Fruit fly (Drosophila melanogaster) whole organism, prepupa: ENCODE data around the gene sinu.

Experiments
- CG10631 ChIP-seq: fragments of 200-800 bp; sonication (Bioruptor generic); optimal IDR thresholded peaks from 2 replicates; lab custom pipeline; 2016; ENCODE audit warnings: missing biosample characterization, missing genetic modification characterization
- CG10669 ChIP-seq: fragments of 200-800 bp; sonication (Bioruptor generic); optimal IDR thresholded peaks from 3 replicates; lab custom pipeline; 2018; ENCODE audit warnings: missing biosample characterization, mild to moderate bottlenecking, missing genetic modification characterization, moderate library complexity
- CG11762 ChIP-seq: fragments of 200-800 bp; sonication (Bioruptor generic); optimal IDR thresholded peaks from 3 replicates; lab custom pipeline; 2016; ENCODE audit warnings: missing biosample characterization, missing genetic modification characterization; ENCODE audit not compliant: insufficient read depth
- CG11902 ChIP-seq: fragments of 200-800 bp; sonication (Bioruptor generic); optimal IDR thresholded peaks from 3 replicates; lab custom pipeline; 2016; ENCODE audit warnings: missing biosample characterization, missing genetic modification characterization
- CG15336 ChIP-seq: fragments of 200-800 bp; sonication (Bioruptor generic); IDR thresholded peaks from 2 replicates; pipeline ENCODE4 v1.3.6; 2022; ENCODE audit warnings: missing biosample characterization, missing genetic modification characterization
- CG31627 ChIP-seq: fragments of 200-800 bp; sonication (Bioruptor generic); optimal IDR thresholded peaks from 3 replicates; lab custom pipeline; 2016; ENCODE audit warnings: missing biosample characterization, missing genetic modification characterization
- CG32006 ChIP-seq: fragments of 200-800 bp; sonication (Bioruptor generic); optimal IDR thresholded peaks from 3 replicates; lab custom pipeline; 2017; ENCODE audit warnings: missing biosample characterization, mild to moderate bottlenecking, missing genetic modification characterization
- CG34406 ChIP-seq: fragments of 200-800 bp; sonication (Bioruptor generic); optimal IDR thresholded peaks from 3 replicates; lab custom pipeline; 2016; ENCODE audit warnings: missing biosample characterization, missing genetic modification characterization
- CG3919 ChIP-seq: fragments of 200-800 bp; sonication (Bioruptor generic); optimal IDR thresholded peaks from 3 replicates; lab custom pipeline; 2016; ENCODE audit warnings: missing biosample characterization, missing genetic modification characterization
- CG4318 ChIP-seq: fragments of 200-800 bp; sonication (Bioruptor generic); optimal IDR thresholded peaks from 3 replicates; lab custom pipeline; 2017; ENCODE audit warnings: missing biosample characterization, mild to moderate bottlenecking, missing genetic modification characterization
- CG6276 ChIP-seq: fragments of 200-800 bp; sonication (Bioruptor generic); optimal IDR thresholded peaks from 2 replicates; lab custom pipeline; 2017; ENCODE audit warnings: missing biosample characterization, mild to moderate bottlenecking, missing genetic modification characterization
- CG6792 ChIP-seq: fragments of 200-800 bp; sonication (Bioruptor generic); optimal IDR thresholded peaks from 3 replicates; lab custom pipeline; 2016; ENCODE audit warnings: missing biosample characterization, missing genetic modification characterization
- CG6808 ChIP-seq: fragments of 200-800 bp; sonication (Bioruptor generic); optimal IDR thresholded peaks from 3 replicates; lab custom pipeline; 2017; ENCODE audit warnings: missing biosample characterization, missing genetic modification characterization, mild to moderate bottlenecking, moderate library complexity, missing genetic modification reagents
- CG6854 ChIP-seq: fragments of 200-800 bp; sonication (Bioruptor generic); optimal IDR thresholded peaks from 2 replicates; lab custom pipeline; 2017; ENCODE audit warnings: missing biosample characterization, mild to moderate bottlenecking, missing genetic modification characterization
- CG7368 ChIP-seq: fragments of 200-800 bp; sonication (Bioruptor generic); optimal IDR thresholded peaks from 3 replicates; lab custom pipeline; 2016; ENCODE audit warnings: missing biosample characterization, missing genetic modification characterization
- CG8119 ChIP-seq: fragments of 200-800 bp; sonication (Bioruptor generic); IDR thresholded peaks from 3 replicates; pipeline ENCODE4 v1.3.6; 2022; ENCODE audit warnings: missing biosample characterization, missing genetic modification characterization
- CG9139 ChIP-seq: fragments of 200-800 bp; sonication (Bioruptor generic); optimal IDR thresholded peaks from 3 replicates; lab custom pipeline; 2017; ENCODE audit warnings: missing biosample characterization, mild to moderate bottlenecking, missing genetic modification characterization
- Eip78C ChIP-seq: fragments of 200-800 bp; sonication (Bioruptor generic); peaks from one replicate; lab custom pipeline; 2016; ENCODE audit warnings: missing biosample characterization, missing genetic modification characterization
- Eip93F ChIP-seq: fragments of 200-800 bp; sonication (Bioruptor generic); optimal IDR thresholded peaks from 2 replicates; lab custom pipeline; 2016; ENCODE audit warnings: missing biosample characterization, mild to moderate bottlenecking, missing genetic modification characterization
- Ets96B ChIP-seq: fragments of 200-800 bp; optimal IDR thresholded peaks from 2 replicates; lab custom pipeline; 2019; ENCODE audit warnings: missing biosample characterization, mild to moderate bottlenecking, missing genetic modification characterization, moderate library complexity
- Hr38 ChIP-seq: sonication (Bioruptor generic); optimal IDR thresholded peaks from 2 replicates; lab custom pipeline; 2016; ENCODE audit warnings: missing biosample characterization, missing genetic modification characterization
- Hr39 ChIP-seq: fragments of 200-800 bp; sonication (Bioruptor generic); optimal IDR thresholded peaks from 2 replicates; lab custom pipeline; 2016; ENCODE audit warnings: missing biosample characterization, missing genetic modification characterization
- Lpt ChIP-seq: fragments of 200-800 bp; sonication (Bioruptor generic); optimal IDR thresholded peaks from 3 replicates; lab custom pipeline; 2016; ENCODE audit warnings: missing biosample characterization, missing genetic modification characterization
- OdsH ChIP-seq: fragments of 200-800 bp; sonication (Bioruptor generic); optimal IDR thresholded peaks from 3 replicates; lab custom pipeline; 2016; ENCODE audit warnings: missing biosample characterization, missing genetic modification characterization
- Smox ChIP-seq: fragments of 200-800 bp; sonication (Bioruptor generic); optimal IDR thresholded peaks from 3 replicates; lab custom pipeline; 2016; ENCODE audit warnings: missing biosample characterization, missing genetic modification characterization
- Sox102F ChIP-seq: fragments of 200-800 bp; sonication (Bioruptor generic); optimal IDR thresholded peaks from 2 replicates; lab custom pipeline; 2016; ENCODE audit warnings: missing biosample characterization, mild to moderate bottlenecking, missing genetic modification characterization
- Sox15 ChIP-seq: fragments of 200-800 bp; sonication (Bioruptor generic); optimal IDR thresholded peaks from 3 replicates; lab custom pipeline; 2016; ENCODE audit warnings: missing biosample characterization, missing genetic modification characterization
- achi ChIP-seq: fragments of 200-800 bp; sonication (Bioruptor generic); optimal IDR thresholded peaks from 3 replicates; lab custom pipeline; 2016; ENCODE audit warnings: missing biosample characterization, missing genetic modification characterization
- cyc ChIP-seq: fragments of 200-800 bp; sonication (Bioruptor generic); optimal IDR thresholded peaks from 3 replicates; lab custom pipeline; 2016; ENCODE audit warnings: missing biosample characterization, missing genetic modification characterization
- dac ChIP-seq: fragments of 200-800 bp; sonication (Bioruptor generic); optimal IDR thresholded peaks from 2 replicates; lab custom pipeline; 2017; ENCODE audit warnings: missing biosample characterization, mild to moderate bottlenecking, missing genetic modification characterization
- dsx ChIP-seq: fragments of 200-800 bp; optimal IDR thresholded peaks from 3 replicates; lab custom pipeline; 2019; ENCODE audit warnings: missing biosample characterization, mild to moderate bottlenecking, missing genetic modification characterization, moderate library complexity; ENCODE audit not compliant: poor library complexity, severe bottlenecking
- eg ChIP-seq: fragments of 200-800 bp; sonication (Bioruptor generic); IDR thresholded peaks from 3 replicates; pipeline ENCODE4 v1.3.6; 2022; ENCODE audit warnings: missing biosample characterization, missing genetic modification characterization
- fd59A ChIP-seq: fragments of 200-800 bp; sonication (Bioruptor generic); optimal IDR thresholded peaks from 2 replicates; lab custom pipeline; 2017; ENCODE audit warnings: missing biosample characterization, mild to moderate bottlenecking, missing genetic modification characterization, missing genetic modification reagents
- fd85E ChIP-seq: fragments of 200-800 bp; sonication (Bioruptor generic); optimal IDR thresholded peaks from 3 replicates; lab custom pipeline; 2016; ENCODE audit warnings: missing biosample characterization, missing genetic modification characterization
- fkh ChIP-seq: fragments of 200-800 bp; sonication (Bioruptor generic); optimal IDR thresholded peaks from 3 replicates; lab custom pipeline; 2017; ENCODE audit warnings: missing biosample characterization, mild to moderate bottlenecking, missing genetic modification characterization, moderate library complexity
- lz ChIP-seq: fragments of 200-800 bp; sonication (Bioruptor generic); optimal IDR thresholded peaks from 3 replicates; lab custom pipeline; 2016; ENCODE audit warnings: missing biosample characterization, missing genetic modification characterization
- net ChIP-seq: fragments of 200-800 bp; sonication (Bioruptor generic); optimal IDR thresholded peaks from 3 replicates; lab custom pipeline; 2016; ENCODE audit warnings: missing biosample characterization, missing genetic modification characterization
- spab ChIP-seq: fragments of 200-800 bp; sonication (Bioruptor generic); optimal IDR thresholded peaks from 2 replicates; lab custom pipeline; 2017; ENCODE audit warnings: missing biosample characterization, mild to moderate bottlenecking, missing genetic modification characterization, missing genetic modification reagents
- ss ChIP-seq, 2 experiments: fragments of 200-800 bp; sonication (Bioruptor generic); optimal IDR thresholded peaks; 2 replicates in 1 of 2; 3 replicates in 1 of 2; lab custom pipeline; 2017 to 2018; ENCODE audit warnings: mild to moderate bottlenecking in 2 of 2, missing biosample characterization in 2 of 2, missing genetic modification characterization in 2 of 2, moderate library complexity in 1 of 2
- svp ChIP-seq: fragments of 200-800 bp; sonication (Bioruptor generic); peaks from one replicate; lab custom pipeline; 2016; ENCODE audit warnings: missing biosample characterization, missing genetic modification characterization
- topi ChIP-seq: fragments of 200-800 bp; sonication (Bioruptor generic); optimal IDR thresholded peaks from 3 replicates; lab custom pipeline; 2016; ENCODE audit warnings: missing biosample characterization, missing genetic modification characterization
- vri ChIP-seq: fragments of 200-800 bp; sonication (Bioruptor generic); optimal IDR thresholded peaks from 3 replicates; lab custom pipeline; 2016; ENCODE audit warnings: missing biosample characterization, mild to moderate bottlenecking, missing genetic modification characterization

sinu gene

dm6 chr3L:5594853-5595593 lies 33.6 kb upstream of the sinu start, which contains the start of the genes Alp10 and Alp9:
Gene Alp10 (minus strand): TSS chr3L:5595272.
Gene Alp9 (plus strand): TSS chr3L:5595542.
- TF ChIP-seq CG9139 (no peak), fd59A (GFP tag; lab: Kevin White, UChicago) (no peak), Lpt (GFP tag; lab: Kevin White, UChicago) (no peak), Sox102F (GFP tag; lab: Kevin White, UChicago) (no peak), CG10669 (no peak), svp (GFP tag; lab: Kevin White, UChicago) (no peak)

- TF ChIP-seq spab (GFP tag; lab: Kevin White, UChicago) (no peak), fd59A (GFP tag; lab: Kevin White, UChicago) (no peak), Ets96B (no peak), achi (GFP tag; lab: Kevin White, UChicago) (no peak), dac (GFP tag; lab: Kevin White, UChicago) (no peak), CG11902 (GFP tag; lab: Kevin White, UChicago) (no peak)
These were observed 32.8 kb upstream of the sinu start for dm6 chr3L:5594163-5594715.

dm6 chr3L:5592437-5592836 lies 31.0 kb upstream of the sinu start, which contains the start of gene spo:
Gene spo (minus strand): TSS chr3L:5592571.
- TF ChIP-seq CG6276 (GFP tag; lab: Kevin White, UChicago), result no peak
- no peak for TF ChIP-seq CG11762 (GFP tag; lab: Kevin White, UChicago)
- TF ChIP-seq Hr39 (GFP tag; lab: Kevin White, UChicago), result no peak
- no peak for TF ChIP-seq spab (GFP tag; lab: Kevin White, UChicago)

dm6 chr3L:5583295-5583707 lies 21.9 kb upstream of the sinu start:
- TF ChIP-seq CG34406 (GFP tag; lab: Kevin White, UChicago), result peak; percentile 53
- TF ChIP-seq CG10631 (GFP tag; lab: Kevin White, UChicago), result peak; percentile 86
- TF ChIP-seq CG6792, result peak; percentile 51
- TF ChIP-seq cyc (GFP tag; lab: Kevin White, UChicago), result no peak
- peak; percentile 52 for TF ChIP-seq fd59A (GFP tag; lab: Kevin White, UChicago)
- peak; percentile 58 for TF ChIP-seq CG11762 (GFP tag; lab: Kevin White, UChicago)
- TF ChIP-seq net (GFP tag; lab: Kevin White, UChicago), result no peak
- peak; percentile 91 for TF ChIP-seq Hr39 (GFP tag; lab: Kevin White, UChicago)
- peak; percentile 68 for TF ChIP-seq CG4318
- no peak for TF ChIP-seq CG6808 (GFP tag; lab: Kevin White, UChicago)
- TF ChIP-seq fkh (GFP tag; lab: Kevin White, UChicago), result peak; percentile 96
- no peak for TF ChIP-seq topi (GFP tag; lab: Kevin White, UChicago)
- no peak for TF ChIP-seq fd85E (GFP tag; lab: Kevin White, UChicago)
- no peak for TF ChIP-seq achi (GFP tag; lab: Kevin White, UChicago)
- TF ChIP-seq Sox102F (GFP tag; lab: Kevin White, UChicago), result no peak
- TF ChIP-seq eg (GFP tag; lab: Robert Waterston, UW), result peak; percentile 89
- TF ChIP-seq Hr38 (GFP tag; lab: Kevin White, UChicago), result no peak
- TF ChIP-seq CG10669, result no peak
- no peak for TF ChIP-seq Eip78C (GFP tag; lab: Kevin White, UChicago)
- peak; percentile 91 for TF ChIP-seq CG31627 (GFP tag; lab: Kevin White, UChicago)
- no peak for TF ChIP-seq dsx (GFP tag; lab: Kevin White, UChicago)
- TF ChIP-seq vri (GFP tag; lab: Kevin White, UChicago), result no peak
- TF ChIP-seq Sox15 (GFP tag; lab: Kevin White, UChicago), result peak; percentile 71
- peak; percentile 60 for TF ChIP-seq CG15336 (GFP tag; lab: Robert Waterston, UW)
- no peak for TF ChIP-seq Eip93F (GFP tag; lab: Kevin White, UChicago)
- no peak for TF ChIP-seq Smox
- peak; percentile 60 for TF ChIP-seq CG7368
- peak; percentile 49; the same call in 1 of the 3 replicates for TF ChIP-seq CG8119 (GFP tag; lab: Robert Waterston, UW)
- TF ChIP-seq spab (GFP tag; lab: Kevin White, UChicago), result no peak
- TF ChIP-seq CG6276 (GFP tag; lab: Kevin White, UChicago), result no peak
- TF ChIP-seq lz (GFP tag; lab: Kevin White, UChicago), result peak; percentile 82
- TF ChIP-seq OdsH, result no peak
- no peak for TF ChIP-seq CG6854 (GFP tag; lab: Kevin White, UChicago)
- no peak for TF ChIP-seq CG32006 (GFP tag; lab: Kevin White, UChicago)
- no peak for TF ChIP-seq CG3919 (GFP tag; lab: Kevin White, UChicago)
- no peak for TF ChIP-seq ss (GFP tag; optimal IDR thresholded peaks at IDR 0.05; lab: Kevin White, UChicago)
